Worm (Caenorhabditis elegans): ENCODE data around the gene snb-6.

Gene snb-6

ce11 chrII:8884262-8884949, 24.9 kb upstream of the snb-6 start, which contains the start of the genes T07D4.5 and ddx-19 (continued):
- peak in 1 of 3 experiments; percentile 15 for TF ChIP-seq ceh-82 (tag; optimal IDR thresholded peaks at IDR 0.05)
- TF ChIP-seq nhr-11 (tag; optimal IDR thresholded peaks at IDR 0.05): no peak
- TF ChIP-seq ces-1 (GFP tag; optimal IDR thresholded peaks at IDR 0.05): no peak
- TF ChIP-seq ceh-90 (tag; optimal IDR thresholded peaks at IDR 0.05): no peak
- TF ChIP-seq snpc-4 (tag; optimal IDR thresholded peaks at IDR 0.05): no peak
- no peak for TF ChIP-seq ceh-63 (GFP tag; optimal IDR thresholded peaks at IDR 0.05)
- TF ChIP-seq lir-3 (tag; optimal IDR thresholded peaks at IDR 0.05; ENCODE audit: poor library complexity): no peak
- no peak for TF ChIP-seq tlp-1 (tag; optimal IDR thresholded peaks at IDR 0.05)
- TF ChIP-seq pqm-1 (tag; optimal IDR thresholded peaks at IDR 0.05): no peak
- no peak for TF ChIP-seq mab-9 (GFP tag; IDR thresholded peaks at IDR 0.05)
- no peak for TF ChIP-seq efl-3 (GFP tag; optimal IDR thresholded peaks at IDR 0.05)
- peak; percentile 56 to 66 for TF ChIP-seq efl-1 (optimal IDR thresholded peaks at IDR 0.05)
- peak; percentile 65 to 95 for TF ChIP-seq efl-1 (GFP tag; optimal IDR thresholded peaks at IDR 0.05 in 1 of 2)
- TF ChIP-seq lin-15B (tag; optimal IDR thresholded peaks at IDR 0.05): no peak
- no peak for TF ChIP-seq pax-3 (tag; optimal IDR thresholded peaks at IDR 0.05)
- no peak for TF ChIP-seq ama-1 (optimal IDR thresholded peaks at IDR 0.05)
- no peak for TF ChIP-seq hpl-2 (GFP tag; optimal IDR thresholded peaks at IDR 0.05)
- TF ChIP-seq alr-1 (tag; optimal IDR thresholded peaks at IDR 0.05; ENCODE audit: borderline replicate concordance): no peak
- no peak for TF ChIP-seq C34B4.2 (tag; optimal IDR thresholded peaks at IDR 0.05)
- TF ChIP-seq mef-2 (tag; optimal IDR thresholded peaks at IDR 0.05): no peak
- no peak for TF ChIP-seq egl-27 (tag; optimal IDR thresholded peaks at IDR 0.05)
- TF ChIP-seq nhr-84 (tag; optimal IDR thresholded peaks at IDR 0.05): no peak
- TF ChIP-seq pag-3 (tag; optimal IDR thresholded peaks at IDR 0.05; ENCODE audit: borderline replicate concordance, insufficient read depth): no peak
- peak; percentile 45 for TF ChIP-seq nhr-85 (tag)
- no peak for TF ChIP-seq unc-98 (GFP tag; IDR thresholded peaks at IDR 0.05)
- TF ChIP-seq sup-37 (GFP tag; optimal IDR thresholded peaks at IDR 0.05): no peak
- no peak for TF ChIP-seq zag-1 (tag; optimal IDR thresholded peaks at IDR 0.05)
- TF ChIP-seq rnt-1 (tag; optimal IDR thresholded peaks at IDR 0.05): peak; percentile 7
- no peak for TF ChIP-seq egl-13 (tag; optimal IDR thresholded peaks at IDR 0.05)
- peak; percentile 55 for TF ChIP-seq nhr-20 (tag; optimal IDR thresholded peaks at IDR 0.05)
- TF ChIP-seq nhr-77 (tag; optimal IDR thresholded peaks at IDR 0.05): no peak
- TF ChIP-seq unc-86 (tag; optimal IDR thresholded peaks at IDR 0.05): no peak
- no peak for TF ChIP-seq ztf-4 (tag; optimal IDR thresholded peaks at IDR 0.05)

- TF ChIP-seq jun-1 (tag; optimal IDR thresholded peaks at IDR 0.05) (no peak), snpc-4 (tag; optimal IDR thresholded peaks at IDR 0.05) (no peak), unc-86 (tag; optimal IDR thresholded peaks at IDR 0.05) (no peak), egl-13 (tag; optimal IDR thresholded peaks at IDR 0.05) (no peak), nhr-47 (tag; optimal IDR thresholded peaks at IDR 0.05) (no peak), unc-62 (GFP tag; optimal IDR thresholded peaks at IDR 0.05) (no peak), snu-23 (GFP tag; optimal IDR thresholded peaks at IDR 0.05) (no peak)
These were observed 24.1 kb upstream of the snb-6 start, which contains the start of gene rha-1 for ce11 chrII:8883559-8883958. Gene rha-1 (minus strand): TSS chrII:8883659.

- TF ChIP-seq hlh-17 (GFP tag; optimal IDR thresholded peaks at IDR 0.05; ENCODE audit: borderline replicate concordance) (no peak), tbx-2 (tag; optimal IDR thresholded peaks at IDR 0.05) (no peak), sox-4 (tag; optimal IDR thresholded peaks at IDR 0.05) (no peak)
These were observed 19.0 kb upstream of the snb-6 start for ce11 chrII:8878528-8878927.
